Fruit fly (Drosophila melanogaster): ENCODE results near the gene S6k.

S6k gene

dm6 chr3L:5793967-5794366, 16.8 kb downstream of the S6k start, which contains the start of gene Bre1 (continued):
- TF ChIP-seq CrebB (tag; optimal IDR thresholded peaks at IDR 0.05), result no peak
- TF ChIP-seq HLH3B (GFP tag; IDR thresholded peaks at IDR 0.05), result no peak
- TF ChIP-seq B-H2 (GFP tag; optimal IDR thresholded peaks at IDR 0.05), result peak; percentile 11
- no peak for TF ChIP-seq CG4328 (GFP tag; optimal IDR thresholded peaks at IDR 0.05)
- peak; percentile 63 for TF ChIP-seq HmgZ (tag; optimal IDR thresholded peaks at IDR 0.05)
- TF ChIP-seq Xbp1 (GFP tag; optimal IDR thresholded peaks at IDR 0.05), result no peak
- TF ChIP-seq CG11085 (GFP tag; IDR thresholded peaks at IDR 0.05), result no peak
- no peak for TF ChIP-seq CG18599 (GFP tag; optimal IDR thresholded peaks at IDR 0.05)
- peak; percentile 94 for TF ChIP-seq gfzf (GFP tag; optimal IDR thresholded peaks at IDR 0.05)
- TF ChIP-seq Oli (tag; optimal IDR thresholded peaks at IDR 0.05), result no peak
- TF ChIP-seq CG30020 (tag; optimal IDR thresholded peaks at IDR 0.05), result no peak
- TF ChIP-seq CG18476 (GFP tag; optimal IDR thresholded peaks at IDR 0.05), result no peak
- TF ChIP-seq CG13894 (tag; optimal IDR thresholded peaks at IDR 0.05), result no peak
- peak; percentile 98 for TF ChIP-seq pzg (GFP tag; optimal IDR thresholded peaks at IDR 0.05)
- TF ChIP-seq nerfin-2 (GFP tag; IDR thresholded peaks at IDR 0.05; ENCODE audit: partially characterized antibody), result peak; percentile 52
- TF ChIP-seq esg (GFP tag; conservative IDR thresholded peaks at IDR 0.05), result no peak
- TF ChIP-seq tll (GFP tag; optimal IDR thresholded peaks at IDR 0.05), result no peak
- peak; percentile 67 for TF ChIP-seq Scr (GFP tag; IDR thresholded peaks at IDR 0.05; ENCODE audit: partially characterized antibody)
- no peak for TF ChIP-seq Oaz (GFP tag; IDR thresholded peaks at IDR 0.05)
- peak; percentile 67 for TF ChIP-seq CG15514 (GFP tag; optimal IDR thresholded peaks at IDR 0.05)
- peak; percentile 55; the same call in 1 of the 3 replicates for TF ChIP-seq vnd (GFP tag; IDR thresholded peaks at IDR 0.05; ENCODE audit: partially characterized antibody)
- no peak for TF ChIP-seq CG11504 (tag; optimal IDR thresholded peaks at IDR 0.05)
- TF ChIP-seq sd (tag; optimal IDR thresholded peaks at IDR 0.05), result peak; percentile 87
- peak; percentile 75 for TF ChIP-seq knrl (GFP tag; IDR thresholded peaks at IDR 0.05; ENCODE audit: partially characterized antibody)
- TF ChIP-seq Spps (tag; optimal IDR thresholded peaks at IDR 0.05), result no peak
- TF ChIP-seq Optix (GFP tag; IDR thresholded peaks at IDR 0.05), result no peak
- no peak for TF ChIP-seq CG17361 (GFP tag; IDR thresholded peaks at IDR 0.05)
- TF ChIP-seq klu (GFP tag; IDR thresholded peaks at IDR 0.05), result peak; percentile 51; the same call in 1 of the 2 replicates
- TF ChIP-seq E2f2 (GFP tag; IDR thresholded peaks at IDR 0.05), result peak; percentile 97
- TF ChIP-seq gce (GFP tag; IDR thresholded peaks at IDR 0.05), result no peak
- TF ChIP-seq Xrp1 (GFP tag; IDR thresholded peaks at IDR 0.05), result no peak
- TF ChIP-seq CG11093 (GFP tag; IDR thresholded peaks at IDR 0.05), result no peak
- TF ChIP-seq CG33557 (GFP tag; optimal IDR thresholded peaks at IDR 0.05), result no peak
- peak; percentile 58 for TF ChIP-seq HLH4C (GFP tag; IDR thresholded peaks at IDR 0.05; ENCODE audit: partially characterized antibody)
- peak; percentile 97 for TF ChIP-seq CG11560 (tag; IDR thresholded peaks at IDR 0.05)
- TF ChIP-seq CG13287 (GFP tag; IDR thresholded peaks at IDR 0.05; ENCODE audit: partially characterized antibody), result peak; percentile 87
- TF ChIP-seq CG12391 (tag; optimal IDR thresholded peaks at IDR 0.05), result peak; percentile 4
- no peak for TF ChIP-seq Side (GFP tag; optimal IDR thresholded peaks at IDR 0.05)
- TF ChIP-seq Fer1 (GFP tag; optimal IDR thresholded peaks at IDR 0.05), result peak; percentile 34
- TF ChIP-seq CG12155 (GFP tag; optimal IDR thresholded peaks at IDR 0.05), result no peak
- peak; percentile 39 for TF ChIP-seq gro (GFP tag; optimal IDR thresholded peaks at IDR 0.05)
- TF ChIP-seq Ssrp (tag; optimal IDR thresholded peaks at IDR 0.05), result no peak
- TF ChIP-seq Opbp (GFP tag; IDR thresholded peaks at IDR 0.05; ENCODE audit: partially characterized antibody), result peak; percentile 82
- no peak for TF ChIP-seq CG18764 (GFP tag; optimal IDR thresholded peaks at IDR 0.05)
- peak; percentile 82 for TF ChIP-seq trem (tag; optimal IDR thresholded peaks at IDR 0.05)
- TF ChIP-seq CG34422 (GFP tag; IDR thresholded peaks at IDR 0.05), result peak; percentile 33; the same call in 1 of the 3 replicates
- TF ChIP-seq maf-S (GFP tag; optimal IDR thresholded peaks at IDR 0.05), result no peak
- TF ChIP-seq gcm (GFP tag; optimal IDR thresholded peaks at IDR 0.05), result peak; percentile 45
- peak; percentile 74 for TF ChIP-seq YL-1 (GFP tag; optimal IDR thresholded peaks at IDR 0.05)
- no peak for TF ChIP-seq CG1233 (GFP tag; optimal IDR thresholded peaks at IDR 0.05)

Measured in whole organism, embryonic.